Fruit fly (Drosophila melanogaster) whole organism, embryonic: ENCODE results near the gene CG9986.

Experiments
- CG10979 ChIP-seq: fragments of 200-800 bp; sonication (Bioruptor generic); optimal IDR thresholded peaks from 2 replicates; lab custom pipeline; 2018; ENCODE audit warnings: missing biosample characterization, mild to moderate bottlenecking, missing genetic modification characterization, moderate library complexity
- CG5245 ChIP-seq: fragments of 200-800 bp; sonication (Bioruptor generic); optimal IDR thresholded peaks from 3 replicates; lab custom pipeline; 2016; ENCODE audit warnings: missing biosample characterization, missing genetic modification characterization
- pros ChIP-seq: fragments of 200-800 bp; sonication (Bioruptor generic); optimal IDR thresholded peaks from 3 replicates; lab custom pipeline; 2019; ENCODE audit warnings: missing biosample characterization, mild to moderate bottlenecking, missing genetic modification characterization, moderate library complexity
- tll ChIP-seq, 2 experiments: fragments of 200-800 bp in 1 of 2; fragments of >200 bp in 1 of 2; sonication (Bioruptor generic) in 1 of 2; optimal IDR thresholded peaks; 2 replicates each; lab custom pipeline; 2017 to 2019; ENCODE audit warnings: missing biosample characterization in 2 of 2, missing genetic modification characterization in 2 of 2, mild to moderate bottlenecking in 1 of 2, moderate library complexity in 1 of 2
- zf30C ChIP-seq: fragments of 200-800 bp; sonication (Bioruptor generic); optimal IDR thresholded peaks from 3 replicates; lab custom pipeline; 2018; ENCODE audit warnings: missing biosample characterization, mild to moderate bottlenecking, missing genetic modification characterization

dm6 chr3R:28600144-28600792, 5.6 kb upstream of the CG9986 start:
- TF ChIP-seq CG10979 (tag; lab: Kevin White, UChicago) (no peak), pros (GFP tag; lab: Kevin White, UChicago) (no peak), CG5245 (GFP tag; lab: Kevin White, UChicago) (no peak), zf30C (no peak), tll (GFP tag; optimal IDR thresholded peaks at IDR 0.05; lab: Kevin White, UChicago) (no peak)
